Worm (Caenorhabditis elegans): ENCODE data around the gene col-149.

Gene col-149

DNA sequence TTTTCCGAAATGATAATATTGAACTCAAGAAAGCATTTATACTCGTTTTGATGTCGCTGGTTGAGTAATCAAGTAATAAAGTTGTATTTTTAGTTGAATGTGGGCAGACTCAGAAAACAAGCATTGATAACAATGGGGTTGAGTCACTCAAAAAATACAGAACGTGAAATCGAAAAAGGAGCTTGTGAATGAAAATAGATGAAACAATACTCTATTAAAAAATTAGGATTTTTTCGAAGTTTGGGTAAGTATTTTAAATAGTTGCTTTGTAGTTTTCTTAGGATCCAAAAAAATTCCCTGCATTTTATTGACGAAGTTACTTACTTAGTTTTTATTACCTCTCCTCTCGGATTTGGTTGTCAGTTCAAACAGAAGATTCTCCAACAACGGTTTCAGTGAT is 9.2 kb downstream of the col-149 start, which contains the start of gene lys-3:
TSS of gene lys-3 (minus strand) at position 101 of the 400 bp plus-strand sequence.
- TF ChIP-seq lin-38 (GFP tag; IDR thresholded peaks at IDR 0.05) (no peak), ZK337.2 (GFP tag; IDR thresholded peaks at IDR 0.05) (no peak), fos-1 (tag; optimal IDR thresholded peaks at IDR 0.05) (no peak), F37D6.2 (tag; optimal IDR thresholded peaks at IDR 0.05) (no peak), ctbp-1 (GFP tag; IDR thresholded peaks at IDR 0.05) (no peak), mep-1 (tag; optimal IDR thresholded peaks at IDR 0.05) (no peak), nhr-42 (GFP tag; IDR thresholded peaks at IDR 0.05) (no peak), mdl-1 (tag; optimal IDR thresholded peaks at IDR 0.05) (no peak), ceh-44 (GFP tag; IDR thresholded peaks at IDR 0.05) (no peak), T26A8.4 (GFP tag; IDR thresholded peaks at IDR 0.05) (no peak), egl-27 (tag; optimal IDR thresholded peaks at IDR 0.05) (no peak), nhr-237 (tag; optimal IDR thresholded peaks at IDR 0.05) (no peak), set-16 (GFP tag; IDR thresholded peaks at IDR 0.05) (no peak), tra-1 (GFP tag; IDR thresholded peaks at IDR 0.05) (no peak), lim-7 (GFP tag; IDR thresholded peaks at IDR 0.05) (no peak), pha-4 (GFP tag; IDR thresholded peaks at IDR 0.05) (no peak), pha-4 (tag; optimal IDR thresholded peaks at IDR 0.05) (no peak), daf-8 (GFP tag; IDR thresholded peaks at IDR 0.05) (no peak)

- TF ChIP-seq mes-2 (tag; optimal IDR thresholded peaks at IDR 0.05; ENCODE audit: poor library complexity, severe bottlenecking) (no peak), daf-16 (GFP tag; optimal IDR thresholded peaks at IDR 0.05) (no peak), daf-16 (tag; optimal IDR thresholded peaks at IDR 0.05) (peak; percentile 94), dve-1 (tag; optimal IDR thresholded peaks at IDR 0.05; ENCODE audit: insufficient read depth) (peak; percentile 39), arid-1 (GFP tag; conservative IDR thresholded peaks at IDR 0.05) (no peak), pqm-1 (tag; optimal IDR thresholded peaks at IDR 0.05) (peak; percentile 88), pha-4 (GFP tag; IDR thresholded peaks at IDR 0.05) (no peak), pha-4 (tag; optimal IDR thresholded peaks at IDR 0.05) (no peak), sdz-12 (GFP tag; optimal IDR thresholded peaks at IDR 0.05) (no peak), nhr-28 (tag; optimal IDR thresholded peaks at IDR 0.05) (peak; percentile 82), lin-1 (GFP tag; IDR thresholded peaks at IDR 0.05) (0 out of 2 replicates have a peak, but pooled peaks have one; percentile 32), nhr-6 (tag; optimal IDR thresholded peaks at IDR 0.05) (peak; percentile 42), lin-38 (GFP tag; IDR thresholded peaks at IDR 0.05) (no peak), dmd-6 (GFP tag; IDR thresholded peaks at IDR 0.05) (peak; percentile 80), zfp-3 (GFP tag; conservative IDR thresholded peaks at IDR 0.05) (no peak), aha-1 (tag) (peak; percentile 29)
Measured at ce11 chrV:10281374-10281773, 11.3 kb downstream of the col-149 start, which contains the start of gene lys-2. Gene lys-2, minus strand, starts transcription at chrV:10281474.

- TF ChIP-seq zag-1 (tag; optimal IDR thresholded peaks at IDR 0.05) (no peak), nhr-25 (tag; optimal IDR thresholded peaks at IDR 0.05; ENCODE audit: borderline replicate concordance, insufficient read depth) (no peak), daf-19 (GFP tag; conservative IDR thresholded peaks at IDR 0.05) (no peak), Y105C5A.15 (GFP tag; IDR thresholded peaks at IDR 0.05) (no peak), ZK337.2 (GFP tag; IDR thresholded peaks at IDR 0.05) (no peak), pqm-1 (tag; optimal IDR thresholded peaks at IDR 0.05) (peak; percentile 69), saeg-2 (GFP tag; IDR thresholded peaks at IDR 0.05) (no peak), dmd-6 (GFP tag; IDR thresholded peaks at IDR 0.05) (peak; percentile 63), daf-16 (GFP tag; optimal IDR thresholded peaks at IDR 0.05) (no peak), daf-16 (tag; optimal IDR thresholded peaks at IDR 0.05) (peak; percentile 88), lin-29 (GFP tag; IDR thresholded peaks at IDR 0.05) (no peak), ceh-20 (GFP tag; IDR thresholded peaks at IDR 0.05) (no peak), dpl-1 (GFP tag; optimal IDR thresholded peaks at IDR 0.05) (no peak), mes-2 (tag; optimal IDR thresholded peaks at IDR 0.05; ENCODE audit: poor library complexity, severe bottlenecking) (no peak), daf-12 (tag; optimal IDR thresholded peaks at IDR 0.05) (no peak), zfp-3 (GFP tag; conservative IDR thresholded peaks at IDR 0.05) (no peak), nhr-41 (GFP tag; IDR thresholded peaks at IDR 0.05) (no peak), snpc-4 (tag; optimal IDR thresholded peaks at IDR 0.05) (no peak), Y48G9A.11 (GFP tag; IDR thresholded peaks at IDR 0.05) (no peak), mdt-29 (GFP tag; IDR thresholded peaks at IDR 0.05) (no peak), lsy-2 (tag; optimal IDR thresholded peaks at IDR 0.05) (no peak), ztf-7 (tag; optimal IDR thresholded peaks at IDR 0.05) (no peak), madf-9 (GFP tag; conservative IDR thresholded peaks at IDR 0.05) (no peak), lir-3 (tag; optimal IDR thresholded peaks at IDR 0.05) (no peak), F26F4.8 (GFP tag; conservative IDR thresholded peaks at IDR 0.05) (no peak)
Measured at ce11 chrV:10280112-10280511, 12.6 kb downstream of the col-149 start.
